Worm (Caenorhabditis elegans): Measurements from ENCODE around the gene Y53C12B.1.

Gene Y53C12B.1

DNA sequence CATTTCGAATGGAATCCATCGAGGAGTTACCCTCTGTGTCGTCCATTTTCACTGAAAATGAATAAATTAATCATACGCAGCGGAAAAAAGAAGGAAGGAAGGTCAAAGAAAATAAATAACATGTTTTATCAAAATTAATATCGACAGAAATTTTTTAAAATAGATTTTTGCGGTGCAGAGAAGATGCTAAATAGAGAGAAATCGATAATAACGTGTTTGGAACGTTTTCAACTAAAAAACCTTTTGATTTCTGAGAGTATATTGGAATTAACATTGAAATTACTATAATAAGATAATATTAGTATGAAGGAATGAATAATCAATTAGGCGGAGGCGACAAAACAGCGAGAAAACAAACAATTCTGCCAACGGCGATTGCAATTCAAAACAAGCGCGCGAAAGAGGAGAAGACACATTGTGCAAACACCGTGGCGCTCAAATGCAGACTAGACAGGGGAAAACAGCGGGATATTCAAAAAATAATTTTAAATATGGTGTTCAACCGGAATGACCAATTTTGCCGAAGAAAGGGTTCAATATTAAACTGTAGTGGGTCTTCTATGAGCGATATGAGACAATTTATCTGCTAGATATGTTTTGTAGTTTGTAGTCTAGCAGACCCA lies 29.4 kb downstream of the Y53C12B.1 start, which contains the start of gene wee-1.3 (continued):
- no peak for TF ChIP-seq nhr-232 (tag; optimal IDR thresholded peaks at IDR 0.05)
- TF ChIP-seq Y22D7AL.16 (tag; optimal IDR thresholded peaks at IDR 0.05) = no peak
- TF ChIP-seq K02D7.2 (tag; optimal IDR thresholded peaks at IDR 0.05) = no peak
- TF ChIP-seq pros-1 (tag; optimal IDR thresholded peaks at IDR 0.05) = no peak
- TF ChIP-seq gmeb-2 (tag; optimal IDR thresholded peaks at IDR 0.05) = no peak
- TF ChIP-seq syd-9 (tag; optimal IDR thresholded peaks at IDR 0.05) = no peak
- TF ChIP-seq fkh-6 (tag; optimal IDR thresholded peaks at IDR 0.05) = no peak
- no peak for TF ChIP-seq pha-4 (tag; optimal IDR thresholded peaks at IDR 0.05)
- TF ChIP-seq K09A11.1 (tag; optimal IDR thresholded peaks at IDR 0.05; ENCODE audit: insufficient read depth) = no peak
- TF ChIP-seq pqm-1 (tag; optimal IDR thresholded peaks at IDR 0.05) = no peak
- TF ChIP-seq ceh-30 (tag; optimal IDR thresholded peaks at IDR 0.05) = peak; percentile 18
- TF ChIP-seq ceh-9 (tag; optimal IDR thresholded peaks at IDR 0.05) = no peak
- TF ChIP-seq unc-55 (GFP tag; optimal IDR thresholded peaks at IDR 0.05) = no peak
- no peak for TF ChIP-seq ttx-3 (tag; optimal IDR thresholded peaks at IDR 0.05)
- no peak for TF ChIP-seq ceh-6 (GFP tag; optimal IDR thresholded peaks at IDR 0.05)
- no peak for TF ChIP-seq ceh-22 (tag; optimal IDR thresholded peaks at IDR 0.05)
- TF ChIP-seq dmd-4 (tag; optimal IDR thresholded peaks at IDR 0.05; ENCODE audit: borderline replicate concordance) = no peak
- peak; percentile 10 for TF ChIP-seq ceh-2 (tag; optimal IDR thresholded peaks at IDR 0.05)
- peak; percentile 59 for TF ChIP-seq nfya-1 (tag; optimal IDR thresholded peaks at IDR 0.05)
- no peak for TF ChIP-seq F13H6.1 (tag; optimal IDR thresholded peaks at IDR 0.05)
- TF ChIP-seq ref-2 (tag; optimal IDR thresholded peaks at IDR 0.05) = peak; percentile 53
- no peak for TF ChIP-seq hlh-15 (tag; optimal IDR thresholded peaks at IDR 0.05)
- TF ChIP-seq pag-3 (tag; optimal IDR thresholded peaks at IDR 0.05; ENCODE audit: borderline replicate concordance) = no peak
- no peak for TF ChIP-seq ceh-19 (GFP tag; optimal IDR thresholded peaks at IDR 0.05)

DNA sequence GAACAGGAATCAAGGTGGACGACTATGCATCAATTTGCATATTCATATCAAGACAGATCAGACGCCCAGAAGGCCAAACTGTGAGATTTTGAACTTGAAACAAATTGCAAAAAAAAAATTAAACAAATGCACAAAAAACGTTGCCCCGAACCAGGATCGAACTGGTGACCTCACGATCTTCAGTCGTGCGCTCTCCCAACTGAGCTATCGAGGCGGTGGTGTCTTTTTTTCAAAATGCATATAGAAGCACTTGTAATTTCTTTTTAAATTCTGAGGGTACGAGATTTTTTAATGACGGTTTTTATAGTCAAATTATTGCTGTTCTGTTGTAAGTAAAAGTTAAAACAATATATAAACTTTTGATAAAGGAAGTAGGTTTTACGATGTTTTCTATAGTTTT lies 32.8 kb downstream of the Y53C12B.1 start:
- TF ChIP-seq ceh-22 (tag; optimal IDR thresholded peaks at IDR 0.05) (no peak), ceh-19 (GFP tag; optimal IDR thresholded peaks at IDR 0.05) (no peak), dmd-4 (tag; optimal IDR thresholded peaks at IDR 0.05; ENCODE audit: borderline replicate concordance) (no peak), mec-3 (tag; optimal IDR thresholded peaks at IDR 0.05; ENCODE audit: borderline replicate concordance) (no peak), elt-2 (tag; optimal IDR thresholded peaks at IDR 0.05) (no peak), che-1 (tag; optimal IDR thresholded peaks at IDR 0.05) (no peak), dve-1 (tag; optimal IDR thresholded peaks at IDR 0.05) (no peak), K09A11.1 (tag; optimal IDR thresholded peaks at IDR 0.05; ENCODE audit: insufficient read depth) (no peak), zip-5 (tag; optimal IDR thresholded peaks at IDR 0.05) (no peak), pat-9 (tag; optimal IDR thresholded peaks at IDR 0.05) (no peak), ama-1 (optimal IDR thresholded peaks at IDR 0.05) (no peak), fkh-10 (GFP tag; optimal IDR thresholded peaks at IDR 0.05) (no peak), nfya-1 (tag; optimal IDR thresholded peaks at IDR 0.05) (no peak), fax-1 (tag; optimal IDR thresholded peaks at IDR 0.05) (no peak), C38D4.7 (GFP tag; optimal IDR thresholded peaks at IDR 0.05) (no peak), T23F11.4 (GFP tag; optimal IDR thresholded peaks at IDR 0.05) (no peak), nhr-232 (tag; optimal IDR thresholded peaks at IDR 0.05) (no peak), ahr-1 (tag; optimal IDR thresholded peaks at IDR 0.05) (no peak), ceh-2 (tag; optimal IDR thresholded peaks at IDR 0.05) (no peak), ceh-6 (GFP tag; optimal IDR thresholded peaks at IDR 0.05) (no peak)

ce11 chrII:9708835-9709299 lies 37.0 kb downstream of the Y53C12B.1 start, which contains the start of gene glt-5:
glt-5 (minus strand) TSS chrII:9708885.
- TF ChIP-seq odd-2 (tag; optimal IDR thresholded peaks at IDR 0.05) (no peak), ceh-34 (tag; optimal IDR thresholded peaks at IDR 0.05) (no peak), ceh-48 (tag; optimal IDR thresholded peaks at IDR 0.05) (no peak), ceh-22 (tag; optimal IDR thresholded peaks at IDR 0.05) (no peak), lim-6 (tag; optimal IDR thresholded peaks at IDR 0.05) (no peak), K09A11.1 (tag; optimal IDR thresholded peaks at IDR 0.05; ENCODE audit: insufficient read depth) (no peak), unc-42 (tag; optimal IDR thresholded peaks at IDR 0.05) (no peak), hlh-6 (tag; optimal IDR thresholded peaks at IDR 0.05) (no peak), ets-4 (tag; optimal IDR thresholded peaks at IDR 0.05) (no peak), pha-2 (tag; optimal IDR thresholded peaks at IDR 0.05) (no peak), pag-3 (tag; optimal IDR thresholded peaks at IDR 0.05; ENCODE audit: borderline replicate concordance) (no peak), ceh-30 (tag; optimal IDR thresholded peaks at IDR 0.05) (no peak)

Data from whole organism, late embryonic.